Worm (Caenorhabditis elegans) whole organism, L3 larva: Measurements from ENCODE around the gene ZK370.6.

Experiments used
- R02D3.7 ChIP-seq: fragments of 150-350 bp; optimal IDR thresholded peaks from 2 replicates; lab custom pipeline; 2014; ENCODE audit warnings: missing biosample characterization, missing genetic modification characterization
- ceh-9 ChIP-seq: sonication (generic microtip); optimal IDR thresholded peaks from 2 replicates; lab custom pipeline; 2018; ENCODE audit warnings: missing biosample characterization, missing genetic modification characterization
- nfya-1 ChIP-seq: sonication (generic microtip); optimal IDR thresholded peaks from 2 replicates; lab custom pipeline; 2017; ENCODE audit warnings: missing genetic modification characterization, mild to moderate bottlenecking, missing compliant biosample characterization, antibody characterized with exemption, moderate library complexity; ENCODE audit not compliant: insufficient read depth
- nhr-237 ChIP-seq: fragments of 150-350 bp; optimal IDR thresholded peaks from 2 replicates; lab custom pipeline; 2014; ENCODE audit warnings: missing biosample characterization, missing genetic modification characterization
- nhr-25 ChIP-seq: sonication (generic microtip); optimal IDR thresholded peaks from 2 replicates; lab custom pipeline; 2017; ENCODE audit warnings: missing biosample characterization, missing genetic modification characterization

- peak; percentile 3 for TF ChIP-seq nfya-1 (tag; lab: Kevin White, UChicago)
- TF ChIP-seq R02D3.7 (tag; lab: Kevin White, UChicago), result no peak
- no peak for TF ChIP-seq nhr-237 (tag; lab: Kevin White, UChicago)
- TF ChIP-seq ceh-9 (tag; lab: Kevin White, UChicago), result no peak
- peak; percentile 28 for TF ChIP-seq nhr-25 (tag; lab: Kevin White, UChicago)
Measured at ce11 chrIII:8739126-8739525, 4.5 kb downstream of the ZK370.6 start.
